Worm (Caenorhabditis elegans) whole organism, young adult: ENCODE data around the gene K09B3.1.

Source experiments
- B0261.1 ChIP-seq: sonication (generic microtip); optimal IDR thresholded peaks from 2 replicates; lab custom pipeline; 2016; ENCODE audit warnings: mild to moderate bottlenecking, missing genetic modification characterization, moderate library complexity, missing compliant biosample characterization
- C17E4.6 ChIP-seq: fragments of 200-800 bp; sonication (Bioruptor generic); IDR thresholded peaks from 2 replicates; pipeline ENCODE4 v1.3.6; 2022; ENCODE audit warnings: missing genetic modification reagents, missing genetic modification characterization, missing compliant biosample characterization
- F10E7.11 ChIP-seq: sonication (generic microtip); optimal IDR thresholded peaks from 2 replicates; lab custom pipeline; 2017; ENCODE audit warnings: mild to moderate bottlenecking, missing genetic modification characterization, moderate library complexity, missing compliant biosample characterization
- F22D6.2 ChIP-seq: sonication (generic microtip); optimal IDR thresholded peaks from 2 replicates; lab custom pipeline; 2016; ENCODE audit warnings: mild to moderate bottlenecking, missing genetic modification characterization, missing compliant biosample characterization
- F57C9.4 ChIP-seq: sonication (generic microtip); optimal IDR thresholded peaks from 2 replicates; lab custom pipeline; 2017; ENCODE audit warnings: mild to moderate bottlenecking, missing genetic modification characterization, missing compliant biosample characterization
- K11D2.4 ChIP-seq: fragments of 200-800 bp; sonication (Bioruptor generic); IDR thresholded peaks from 2 replicates; pipeline ENCODE4 v1.3.6; 2022; ENCODE audit warnings: missing genetic modification reagents, missing genetic modification characterization, missing compliant biosample characterization
- K12H6.12 ChIP-seq: fragments of 200-800 bp; sonication (Bioruptor generic); optimal IDR thresholded peaks from 2 replicates; lab custom pipeline; 2018; ENCODE audit warnings: mild to moderate bottlenecking, missing genetic modification characterization, missing compliant biosample characterization
- Y67H2A.10 ChIP-seq: fragments of 200-800 bp; sonication (Bioruptor generic); conservative IDR thresholded peaks from 2 replicates; pipeline ENCODE4 v1.3.6; 2022; ENCODE audit warnings: missing genetic modification reagents, missing genetic modification characterization, missing compliant biosample characterization
- atf-7 ChIP-seq: sonication (generic microtip); optimal IDR thresholded peaks from 2 replicates; lab custom pipeline; 2017; ENCODE audit warnings: mild to moderate bottlenecking, missing genetic modification characterization, missing compliant biosample characterization
- cebp-1 ChIP-seq, 2 experiments: fragments of 200-800 bp in 1 of 2; sonication (Bioruptor generic) in 1 of 2; sonication (generic microtip) in 1 of 2; IDR thresholded peaks in 1 of 2; optimal IDR thresholded peaks in 1 of 2; 2 replicates each; pipeline versions ENCODE4 v1.3.6 to Lab custom; 2017 to 2022; ENCODE audit warnings: missing compliant biosample characterization in 2 of 2, missing genetic modification characterization in 2 of 2, mild to moderate bottlenecking in 1 of 2, missing genetic modification reagents in 1 of 2, moderate library complexity in 1 of 2
- ceh-91 ChIP-seq: fragments of 200-800 bp; sonication (Bioruptor generic); IDR thresholded peaks from 2 replicates; pipeline ENCODE4 v1.3.6; 2022; ENCODE audit warnings: missing genetic modification reagents, missing genetic modification characterization, missing compliant biosample characterization
- chd-7 ChIP-seq: sonication (generic microtip); optimal IDR thresholded peaks from 2 replicates; lab custom pipeline; 2016; ENCODE audit warnings: mild to moderate bottlenecking, missing genetic modification characterization, moderate library complexity, missing compliant biosample characterization
- dpl-1 ChIP-seq: fragments of 150-350 bp; optimal IDR thresholded peaks from 2 replicates; lab custom pipeline; 2014; ENCODE audit warnings: missing biosample characterization, missing genetic modification reagents, missing genetic modification characterization
- fkh-3 ChIP-seq: sonication (generic microtip); optimal IDR thresholded peaks from 2 replicates; lab custom pipeline; 2016; ENCODE audit warnings: mild to moderate bottlenecking, missing genetic modification characterization, missing compliant biosample characterization
- hmg-1.2 ChIP-seq: fragments of 200-800 bp; sonication (Bioruptor generic); IDR thresholded peaks from 2 replicates; pipeline ENCODE4 v1.3.6; 2022; ENCODE audit warnings: missing genetic modification reagents, missing genetic modification characterization, missing compliant biosample characterization
- hrde-1 ChIP-seq: sonication (generic microtip); optimal IDR thresholded peaks from 2 replicates; lab custom pipeline; 2016; ENCODE audit warnings: missing genetic modification characterization, mild to moderate bottlenecking, missing compliant biosample characterization, moderate library complexity, missing genotype, missing genetic modification reagents, borderline replicate concordance
- lin-26 ChIP-seq: fragments of 200-800 bp; sonication (Bioruptor generic); IDR thresholded peaks from 2 replicates; pipeline ENCODE4 v1.3.6; 2022; ENCODE audit warnings: missing genetic modification reagents, missing genetic modification characterization, missing compliant biosample characterization
- lin-54 ChIP-seq: fragments of 200-800 bp; sonication (Bioruptor generic); optimal IDR thresholded peaks from 2 replicates; lab custom pipeline; 2018; ENCODE audit warnings: mild to moderate bottlenecking, missing genetic modification characterization, missing compliant biosample characterization
- lir-1 ChIP-seq: fragments of 200-800 bp; sonication (Bioruptor generic); conservative IDR thresholded peaks from 2 replicates; pipeline ENCODE4 v1.3.6; 2022; ENCODE audit warnings: missing genetic modification reagents, missing genetic modification characterization, missing compliant biosample characterization
- lsl-1 ChIP-seq: fragments of 200-800 bp; sonication (Bioruptor generic); optimal IDR thresholded peaks from 2 replicates; lab custom pipeline; 2018; ENCODE audit warnings: mild to moderate bottlenecking, missing genetic modification characterization, moderate library complexity, missing compliant biosample characterization
- lsy-27 ChIP-seq: sonication (generic microtip); optimal IDR thresholded peaks from 2 replicates; lab custom pipeline; 2017; ENCODE audit warnings: missing genetic modification characterization, mild to moderate bottlenecking, missing compliant biosample characterization, antibody characterized with exemption, missing genotype, borderline replicate concordance; ENCODE audit not compliant: insufficient read depth
- nfya-1 ChIP-seq: sonication (generic microtip); optimal IDR thresholded peaks from 2 replicates; lab custom pipeline; 2017; ENCODE audit warnings: antibody characterized with exemption, missing compliant biosample characterization, missing genetic modification characterization, borderline replicate concordance; ENCODE audit not compliant: insufficient read depth
- nhr-120 ChIP-seq: fragments of 200-800 bp; sonication (Bioruptor generic); IDR thresholded peaks from 2 replicates; pipeline ENCODE4 v1.3.6; 2022; ENCODE audit warnings: missing genetic modification characterization, missing compliant biosample characterization
- nhr-80 ChIP-seq: sonication (generic microtip); optimal IDR thresholded peaks from 2 replicates; lab custom pipeline; 2016; ENCODE audit warnings: missing genetic modification characterization, missing compliant biosample characterization
- rcor-1 ChIP-seq: fragments of 200-800 bp; sonication (Bioruptor generic); IDR thresholded peaks from 2 replicates; pipeline ENCODE4 v1.3.6; 2022; ENCODE audit warnings: missing genetic modification reagents, missing genetic modification characterization, missing compliant biosample characterization
- rec-8 ChIP-seq, 2 experiments: sonication (generic microtip); optimal IDR thresholded peaks; 2 replicates each; lab custom pipeline; 2016; ENCODE audit warnings: mild to moderate bottlenecking in 2 of 2, missing genetic modification characterization in 2 of 2, missing genetic modification reagents in 2 of 2, missing genotype in 2 of 2, missing biosample characterization in 1 of 2, missing compliant biosample characterization in 1 of 2, moderate library complexity in 1 of 2
- sea-2 ChIP-seq: fragments of 200-800 bp; sonication (Bioruptor generic); IDR thresholded peaks from 2 replicates; pipeline ENCODE4 v1.3.6; 2022; ENCODE audit warnings: missing genetic modification characterization, missing compliant biosample characterization
- snpc-1.1 ChIP-seq: sonication (generic microtip); optimal IDR thresholded peaks from 2 replicates; lab custom pipeline; 2017; ENCODE audit warnings: missing genetic modification characterization, mild to moderate bottlenecking, missing compliant biosample characterization, antibody characterized with exemption, moderate library complexity, missing genotype, missing genetic modification reagents; ENCODE audit not compliant: insufficient read depth
- snpc-3.4 ChIP-seq: sonication (generic microtip); optimal IDR thresholded peaks from 2 replicates; lab custom pipeline; 2017; ENCODE audit warnings: missing genetic modification characterization, mild to moderate bottlenecking, missing compliant biosample characterization, antibody characterized with exemption, moderate library complexity, missing genotype, missing genetic modification reagents
- snpc-4 ChIP-seq, 5 experiments: fragments of 150-350 bp in 1 of 5; sonication (generic microtip) in 4 of 5; optimal IDR thresholded peaks; 2 replicates each; lab custom pipeline; 2014 to 2018; ENCODE audit warnings: missing genetic modification characterization in 5 of 5, missing biosample characterization in 3 of 5, antibody characterized with exemption in 2 of 5, mild to moderate bottlenecking in 2 of 5, missing compliant biosample characterization in 2 of 5, missing genotype in 2 of 5, moderate library complexity in 2 of 5, missing genetic modification reagents in 1 of 5
- zim-3 ChIP-seq: sonication (generic microtip); optimal IDR thresholded peaks from 2 replicates; lab custom pipeline; 2017; ENCODE audit warnings: mild to moderate bottlenecking, missing genetic modification characterization, moderate library complexity, missing compliant biosample characterization
- ztf-25 ChIP-seq: fragments of 200-800 bp; sonication (Bioruptor generic); IDR thresholded peaks from 2 replicates; pipeline ENCODE4 v1.3.6; 2022; ENCODE audit warnings: missing genetic modification reagents, missing genetic modification characterization, missing compliant biosample characterization

K09B3.1 gene

DNA sequence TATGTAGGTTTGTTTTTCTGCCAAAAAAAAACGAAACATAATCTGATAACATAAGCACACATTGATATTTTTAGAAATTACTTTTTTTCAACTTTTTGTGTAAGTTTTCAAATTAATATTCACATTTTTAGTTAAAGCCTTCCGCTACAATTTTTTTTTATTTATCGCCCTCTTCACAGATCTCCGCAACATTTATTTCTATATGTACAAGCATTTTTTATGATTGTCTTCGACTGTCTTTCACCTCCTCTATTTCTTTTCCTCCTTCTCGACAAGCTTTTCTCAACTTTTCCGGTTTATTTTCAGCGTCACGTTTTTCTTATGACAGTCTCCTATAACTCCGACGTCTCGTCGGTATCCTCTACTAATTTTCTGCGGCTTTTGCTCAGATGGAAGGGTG lies 38.6 kb upstream of the K09B3.1 start, which contains the start of gene best-20:
TSS of gene best-20 (plus strand) at position 301 of the 400 bp plus-strand sequence.
- no peak for TF ChIP-seq lin-26
- no peak for TF ChIP-seq hrde-1 (tag; lab: Kevin White, UChicago)
- TF ChIP-seq cebp-1 (GFP tag; IDR thresholded peaks at IDR 0.05; lab: Robert Waterston, UW) = no peak
- no peak for TF ChIP-seq cebp-1 (tag; optimal IDR thresholded peaks at IDR 0.05; lab: Kevin White, UChicago)
- TF ChIP-seq ztf-25 (GFP tag; lab: Robert Waterston, UW) = no peak
- TF ChIP-seq dpl-1 (GFP tag; lab: Kevin White, UChicago) = no peak
- no peak for TF ChIP-seq B0261.1

DNA sequence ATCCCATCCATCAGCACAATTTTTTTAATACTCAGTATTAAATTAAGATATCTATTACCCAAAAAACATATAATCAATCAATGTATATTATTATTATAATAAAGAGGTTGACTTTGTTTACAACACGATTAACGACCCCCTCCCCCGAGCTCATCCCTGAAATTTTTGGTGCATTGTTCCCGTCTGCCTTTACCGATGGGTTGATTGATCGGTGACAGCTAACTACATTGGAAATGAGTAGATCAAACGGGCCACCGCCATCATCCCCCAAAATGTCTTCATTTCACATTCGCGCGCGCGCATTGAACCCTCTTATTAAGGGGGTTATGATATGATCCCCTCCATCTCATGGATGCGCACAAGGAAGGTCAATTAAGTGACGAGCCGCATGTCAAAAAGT lies 34.7 kb upstream of the K09B3.1 start:
- TF ChIP-seq C17E4.6 = no peak
- no peak for TF ChIP-seq lsy-27 (tag; lab: Kevin White, UChicago)
- no peak for TF ChIP-seq sea-2
- no peak for TF ChIP-seq zim-3 (tag; lab: Kevin White, UChicago)
- TF ChIP-seq ceh-91 (GFP tag; lab: Robert Waterston, UW) = no peak
- no peak for TF ChIP-seq K11D2.4
- no peak for TF ChIP-seq chd-7
- TF ChIP-seq hmg-1.2 (GFP tag; lab: Robert Waterston, UW) = no peak
- TF ChIP-seq snpc-4 (GFP tag; optimal IDR thresholded peaks at IDR 0.05; lab: Kevin White, UChicago) = no peak
- TF ChIP-seq snpc-4 (tag; optimal IDR thresholded peaks at IDR 0.05; lab: Kevin White, UChicago) = no peak

- no peak for TF ChIP-seq rcor-1 (GFP tag; lab: Robert Waterston, UW)
- TF ChIP-seq lin-26 = no peak
- TF ChIP-seq lir-1 (GFP tag; lab: Robert Waterston, UW) = no peak
- TF ChIP-seq Y67H2A.10 (GFP tag; lab: Robert Waterston, UW) = no peak
- TF ChIP-seq snpc-1.1 (tag; lab: Kevin White, UChicago) = no peak
- no peak for TF ChIP-seq lsl-1 (GFP tag; lab: Kevin White, UChicago)
- TF ChIP-seq nhr-120 (GFP tag; lab: Robert Waterston, UW) = no peak
- no peak for TF ChIP-seq nhr-80 (tag; lab: Kevin White, UChicago)
- TF ChIP-seq snpc-3.4 (tag; lab: Kevin White, UChicago) = no peak
- TF ChIP-seq ztf-25 (GFP tag; lab: Robert Waterston, UW) = no peak
- TF ChIP-seq fkh-3 (tag; lab: Kevin White, UChicago) = no peak
- TF ChIP-seq nfya-1 (tag; lab: Kevin White, UChicago) = no peak
- TF ChIP-seq rec-8 (tag; optimal IDR thresholded peaks at IDR 0.05; lab: Kevin White, UChicago) = no peak
- no peak for TF ChIP-seq sea-2
- TF ChIP-seq F22D6.2 (tag; lab: Kevin White, UChicago) = no peak
- TF ChIP-seq lin-54 (GFP tag; lab: Kevin White, UChicago) = no peak
- TF ChIP-seq F57C9.4 (tag; lab: Kevin White, UChicago) = no peak
- TF ChIP-seq F10E7.11 (tag; lab: Kevin White, UChicago) = no peak
- TF ChIP-seq K12H6.12 (tag; lab: Kevin White, UChicago) = no peak
- no peak for TF ChIP-seq atf-7 (tag; lab: Kevin White, UChicago)
Observed at ce11 chrIV:3764012-3764549, 30.5 kb upstream of the K09B3.1 start.
